Worm (Caenorhabditis elegans) whole organism, midembryonic: ENCODE results near the gene rexd-1.

Experiments used
- cog-1 ChIP-seq: sonication (generic microtip); optimal IDR thresholded peaks from 2 replicates; lab custom pipeline; 2016; ENCODE audit warnings: missing genetic modification characterization, missing compliant biosample characterization
- klf-2 ChIP-seq: fragments of 200-800 bp; sonication (Bioruptor generic); conservative IDR thresholded peaks from 2 replicates; pipeline ENCODE4 v1.3.6; 2022; ENCODE audit warnings: missing genetic modification reagents, missing genetic modification characterization, missing compliant biosample characterization
- med-1 ChIP-seq: sonication (generic microtip); optimal IDR thresholded peaks from 2 replicates; lab custom pipeline; 2017; ENCODE audit warnings: missing genetic modification characterization, mild to moderate bottlenecking, missing compliant biosample characterization, antibody characterized with exemption, missing genetic modification reagents; ENCODE audit not compliant: insufficient read depth
- ref-1 ChIP-seq: fragments of 200-800 bp; sonication (Bioruptor generic); conservative IDR thresholded peaks from 2 replicates; pipeline ENCODE4 v1.3.6; 2022; ENCODE audit warnings: missing genetic modification reagents, missing genetic modification characterization, missing compliant biosample characterization
- ztf-23 ChIP-seq: fragments of 200-800 bp; sonication (Bioruptor generic); IDR thresholded peaks from 2 replicates; pipeline ENCODE4 v1.3.6; 2022; ENCODE audit warnings: missing genetic modification reagents, missing genetic modification characterization, missing compliant biosample characterization

DNA sequence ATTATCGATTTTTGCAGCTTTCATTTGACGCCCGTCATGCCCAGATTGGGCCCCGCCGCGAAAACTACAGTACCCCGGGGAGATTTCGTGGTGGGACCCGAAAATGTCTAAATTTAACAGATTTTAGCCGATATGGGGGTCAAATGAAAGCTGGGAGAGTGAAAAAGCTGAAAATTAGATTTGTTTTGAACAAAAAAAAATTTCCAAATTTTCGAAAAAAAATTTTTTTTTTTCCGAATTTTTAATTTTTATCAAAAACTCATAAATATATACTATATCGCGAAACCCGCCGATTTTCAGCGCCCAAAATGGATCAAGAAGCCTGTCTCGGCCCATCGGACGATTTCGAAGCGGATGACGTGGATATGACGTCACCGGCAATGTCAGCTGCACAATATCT, 43.8 kb downstream of the rexd-1 start, which contains the start of gene smi-1:
- TF ChIP-seq med-1 (GFP tag; lab: Kevin White, UChicago) (no peak), ztf-23 (no peak), ref-1 (no peak), cog-1 (tag; lab: Kevin White, UChicago) (no peak), klf-2 (GFP tag; lab: Robert Waterston, UW) (no peak)
